Fruit fly (Drosophila melanogaster): Measurements from ENCODE around the gene CG3457.

The CG3457 gene

dm6 chrX:2196086-2196732 lies 8.6 kb downstream of the CG3457 start (continued):
- TF ChIP-seq CG32006 (GFP tag; optimal IDR thresholded peaks at IDR 0.05) (peak; percentile 35), CG6163 (GFP tag; IDR thresholded peaks at IDR 0.05) (peak; percentile 62; the same call in 2 of the 3 replicates), fd59A (GFP tag; optimal IDR thresholded peaks at IDR 0.05) (no peak), Ets96B (tag; optimal IDR thresholded peaks at IDR 0.05) (peak; percentile 12), dac (GFP tag; optimal IDR thresholded peaks at IDR 0.05) (no peak), CG10631 (GFP tag; optimal IDR thresholded peaks at IDR 0.05) (peak; percentile 22), vri (GFP tag; optimal IDR thresholded peaks at IDR 0.05) (peak; percentile 90), Blimp-1 (GFP tag; optimal IDR thresholded peaks at IDR 0.05) (no peak), CG3032 (tag; optimal IDR thresholded peaks at IDR 0.05) (peak; percentile 8), Hr4 (GFP tag; optimal IDR thresholded peaks at IDR 0.05) (peak; percentile 47), fd85E (GFP tag; optimal IDR thresholded peaks at IDR 0.05) (no peak), Eip93F (GFP tag; optimal IDR thresholded peaks at IDR 0.05) (no peak), CG8319 (GFP tag; optimal IDR thresholded peaks at IDR 0.05) (no peak), CG6808 (GFP tag; optimal IDR thresholded peaks at IDR 0.05) (peak; percentile 19), Ets21C (GFP tag; optimal IDR thresholded peaks at IDR 0.05) (peak; percentile 19), CG31627 (GFP tag; optimal IDR thresholded peaks at IDR 0.05) (peak; percentile 48), CG34406 (GFP tag; optimal IDR thresholded peaks at IDR 0.05) (peak; percentile 32), CG6792 (GFP tag; optimal IDR thresholded peaks at IDR 0.05) (no peak), topi (GFP tag; optimal IDR thresholded peaks at IDR 0.05) (peak; percentile 45), CG8632 (GFP tag; optimal IDR thresholded peaks at IDR 0.05) (peak; percentile 0)

- TF ChIP-seq ss (GFP tag; optimal IDR thresholded peaks at IDR 0.05) (no peak), spab (GFP tag; optimal IDR thresholded peaks at IDR 0.05) (no peak), vri (GFP tag; optimal IDR thresholded peaks at IDR 0.05) (peak; percentile 80), Sox14 (GFP tag; optimal IDR thresholded peaks at IDR 0.05) (peak; percentile 68), eg (GFP tag; IDR thresholded peaks at IDR 0.05) (no peak), Eip78C (GFP tag) (peak; percentile 67), svp (GFP tag) (peak; percentile 98), CG8319 (GFP tag; optimal IDR thresholded peaks at IDR 0.05) (no peak), CG31627 (GFP tag; optimal IDR thresholded peaks at IDR 0.05) (peak; percentile 3), Blimp-1 (GFP tag; optimal IDR thresholded peaks at IDR 0.05) (no peak), topi (GFP tag; optimal IDR thresholded peaks at IDR 0.05) (peak; percentile 22), Eip93F (GFP tag; optimal IDR thresholded peaks at IDR 0.05) (peak; percentile 54), CG11762 (GFP tag; optimal IDR thresholded peaks at IDR 0.05; ENCODE audit: insufficient read depth) (no peak), CG11902 (GFP tag; optimal IDR thresholded peaks at IDR 0.05) (no peak), esn (GFP tag; optimal IDR thresholded peaks at IDR 0.05) (peak; percentile 28), CG3032 (tag; optimal IDR thresholded peaks at IDR 0.05) (no peak), CG4318 (GFP tag; optimal IDR thresholded peaks at IDR 0.05) (no peak), Sox102F (GFP tag; optimal IDR thresholded peaks at IDR 0.05) (no peak)
These were observed 10.0 kb downstream of the CG3457 start for dm6 chrX:2197414-2198271.

- peak; percentile 80 for TF ChIP-seq svp (GFP tag)
- TF ChIP-seq Ets96B (tag; optimal IDR thresholded peaks at IDR 0.05): no peak
These were observed 10.6 kb downstream of the CG3457 start for dm6 chrX:2198272-2198571.

- TF ChIP-seq svp (GFP tag): peak; percentile 49
- no peak for TF ChIP-seq topi (GFP tag; optimal IDR thresholded peaks at IDR 0.05)
These were observed 11.7 kb downstream of the CG3457 start for dm6 chrX:2199303-2199702.

dm6 chrX:2203766-2204165 lies 16.1 kb downstream of the CG3457 start, which contains the start of gene FarO:
TSS of gene FarO (minus strand) at chrX:2203866.
- TF ChIP-seq acj6 (GFP tag; optimal IDR thresholded peaks at IDR 0.05) (no peak), spab (GFP tag; optimal IDR thresholded peaks at IDR 0.05) (no peak), fd85E (GFP tag; optimal IDR thresholded peaks at IDR 0.05) (no peak), Gug (GFP tag; IDR thresholded peaks at IDR 0.05) (no peak), Hr4 (GFP tag; optimal IDR thresholded peaks at IDR 0.05) (no peak), Sox102F (GFP tag; optimal IDR thresholded peaks at IDR 0.05) (no peak), Hr38 (GFP tag; optimal IDR thresholded peaks at IDR 0.05) (no peak), cyc (GFP tag; optimal IDR thresholded peaks at IDR 0.05) (no peak), salr (GFP tag; optimal IDR thresholded peaks at IDR 0.05) (no peak), CG10669 (GFP tag; optimal IDR thresholded peaks at IDR 0.05) (no peak), CG32006 (GFP tag; optimal IDR thresholded peaks at IDR 0.05) (no peak), Met (GFP tag; optimal IDR thresholded peaks at IDR 0.05) (no peak), CG6276 (GFP tag; optimal IDR thresholded peaks at IDR 0.05) (no peak), Sox15 (GFP tag; optimal IDR thresholded peaks at IDR 0.05) (no peak), CG6854 (GFP tag; optimal IDR thresholded peaks at IDR 0.05) (no peak), CG7368 (GFP tag; optimal IDR thresholded peaks at IDR 0.05) (no peak), CG4318 (GFP tag; optimal IDR thresholded peaks at IDR 0.05) (no peak)

Data from whole organism, prepupa.